Fruit fly (Drosophila melanogaster) whole organism, embryonic: Measurements from ENCODE around the gene Ssu72.

ENCODE experiments used
- Abd-B ChIP-seq: fragments of 200-800 bp; sonication (Bioruptor generic); optimal IDR thresholded peaks from 2 replicates; lab custom pipeline; 2018; ENCODE audit warnings: missing biosample characterization, mild to moderate bottlenecking, missing genetic modification characterization, moderate library complexity
- CG10462 ChIP-seq: fragments of 200-800 bp; sonication (Bioruptor generic); optimal IDR thresholded peaks from 2 replicates; lab custom pipeline; 2016; ENCODE audit warnings: missing biosample characterization, missing genetic modification characterization
- CG10979 ChIP-seq: fragments of 200-800 bp; sonication (Bioruptor generic); optimal IDR thresholded peaks from 2 replicates; lab custom pipeline; 2018; ENCODE audit warnings: missing biosample characterization, mild to moderate bottlenecking, missing genetic modification characterization, moderate library complexity
- CG13287 ChIP-seq: fragments of 200-800 bp; sonication (Bioruptor generic); IDR thresholded peaks from 2 replicates; pipeline ENCODE4 v1.3.6; 2022; ENCODE audit warnings: missing biosample characterization, missing genetic modification characterization; ENCODE audit not compliant: partially characterized antibody
- CG14441 ChIP-seq: fragments of 200-800 bp; sonication (Bioruptor generic); IDR thresholded peaks from 2 replicates; pipeline ENCODE4 v1.3.6; 2022; ENCODE audit warnings: missing biosample characterization, missing genetic modification characterization
- CG14667 ChIP-seq: fragments of 200-800 bp; sonication (Bioruptor generic); IDR thresholded peaks from 2 replicates; pipeline ENCODE4 v1.3.6; 2022; ENCODE audit warnings: missing biosample characterization, missing genetic modification characterization
- CG14710 ChIP-seq: fragments of 200-800 bp; sonication (Bioruptor generic); optimal IDR thresholded peaks from 3 replicates; lab custom pipeline; 2019; ENCODE audit warnings: missing biosample characterization, mild to moderate bottlenecking, missing genetic modification characterization, moderate library complexity
- CG15269 ChIP-seq: fragments of 200-800 bp; sonication (Bioruptor generic); optimal IDR thresholded peaks from 2 replicates; lab custom pipeline; 2018; ENCODE audit warnings: missing biosample characterization, mild to moderate bottlenecking, missing genetic modification characterization, moderate library complexity
- CG16779 ChIP-seq: fragments of 200-800 bp; sonication (Bioruptor generic); IDR thresholded peaks from 2 replicates; pipeline ENCODE4 v1.3.6; 2022; ENCODE audit warnings: missing biosample characterization, missing genetic modification characterization
- CG18476 ChIP-seq: fragments of 200-800 bp; sonication (Bioruptor generic); optimal IDR thresholded peaks from 2 replicates; lab custom pipeline; 2016; ENCODE audit warnings: missing biosample characterization, mild to moderate bottlenecking, missing genetic modification characterization
- CG18764 ChIP-seq: fragments of 200-800 bp; sonication (Bioruptor generic); optimal IDR thresholded peaks from 3 replicates; lab custom pipeline; 2016; ENCODE audit warnings: missing biosample characterization, missing genetic modification characterization
- CG2120 ChIP-seq: fragments of 200-800 bp; sonication (Bioruptor generic); optimal IDR thresholded peaks from 3 replicates; lab custom pipeline; 2016; ENCODE audit warnings: missing biosample characterization, missing genetic modification characterization
- CG2129 ChIP-seq: fragments of 200-800 bp; sonication (Bioruptor generic); IDR thresholded peaks from 2 replicates; pipeline ENCODE4 v1.3.6; 2022; ENCODE audit warnings: missing biosample characterization, missing genetic modification characterization; ENCODE audit not compliant: partially characterized antibody
- CG2678 ChIP-seq: fragments of 200-800 bp; sonication (Bioruptor generic); optimal IDR thresholded peaks from 3 replicates; lab custom pipeline; 2019; ENCODE audit warnings: missing biosample characterization, mild to moderate bottlenecking, missing genetic modification characterization, moderate library complexity
- CG34224 ChIP-seq: fragments of 200-800 bp; sonication (Bioruptor generic); IDR thresholded peaks from 3 replicates; pipeline ENCODE4 v1.3.6; 2022; ENCODE audit warnings: missing biosample characterization, missing genetic modification characterization; ENCODE audit not compliant: partially characterized antibody
- CG4617 ChIP-seq: fragments of 200-800 bp; sonication (Bioruptor generic); optimal IDR thresholded peaks from 3 replicates; lab custom pipeline; 2016; ENCODE audit warnings: missing biosample characterization, missing genetic modification characterization, borderline replicate concordance
- CG5953 ChIP-seq: fragments of 200-800 bp; sonication (Bioruptor generic); IDR thresholded peaks from 2 replicates; pipeline ENCODE4 v1.3.6; 2022; ENCODE audit warnings: missing biosample characterization, missing genetic modification characterization
- CG8290 ChIP-seq, 3 experiments: fragments of 200-800 bp; sonication (Bioruptor generic); optimal IDR thresholded peaks; 2 replicates each; lab custom pipeline; 2016 to 2019; ENCODE audit warnings: missing biosample characterization in 3 of 3, missing genetic modification characterization in 3 of 3, mild to moderate bottlenecking in 2 of 3, moderate library complexity in 1 of 3
- CG8765 ChIP-seq: fragments of 200-800 bp; sonication (Bioruptor generic); IDR thresholded peaks from 2 replicates; pipeline ENCODE4 v1.3.6; 2022; ENCODE audit warnings: missing biosample characterization, missing genetic modification characterization
- CHES-1-like ChIP-seq: fragments of 200-800 bp; sonication (Bioruptor generic); optimal IDR thresholded peaks from 2 replicates; lab custom pipeline; 2016; ENCODE audit warnings: missing biosample characterization, missing genetic modification characterization
- HLH4C ChIP-seq: fragments of 200-800 bp; sonication (Bioruptor generic); IDR thresholded peaks from 3 replicates; pipeline ENCODE4 v1.3.6; 2022; ENCODE audit warnings: missing biosample characterization, missing genetic modification characterization; ENCODE audit not compliant: partially characterized antibody
- HmgZ ChIP-seq: fragments of 200-800 bp; sonication (Bioruptor generic); optimal IDR thresholded peaks from 2 replicates; lab custom pipeline; 2018; ENCODE audit warnings: missing biosample characterization, mild to moderate bottlenecking, missing genetic modification characterization
- MESR4 ChIP-seq: fragments of 200-800 bp; sonication (Bioruptor generic); optimal IDR thresholded peaks from 2 replicates; lab custom pipeline; 2018; ENCODE audit warnings: missing biosample characterization, mild to moderate bottlenecking, missing genetic modification characterization, moderate library complexity
- Mad ChIP-seq: fragments of 200-800 bp; sonication (Bioruptor generic); optimal IDR thresholded peaks from 2 replicates; lab custom pipeline; 2016; ENCODE audit warnings: missing biosample characterization, missing genetic modification characterization
- Max ChIP-seq: fragments of 200-800 bp; sonication (Bioruptor generic); optimal IDR thresholded peaks from 2 replicates; lab custom pipeline; 2016; ENCODE audit warnings: missing biosample characterization, mild to moderate bottlenecking, missing genetic modification characterization
- Myb ChIP-seq: fragments of 200-800 bp; sonication (Bioruptor generic); optimal IDR thresholded peaks from 2 replicates; lab custom pipeline; 2016; ENCODE audit warnings: missing biosample characterization, missing genetic modification characterization
- Nf-YB ChIP-seq: fragments of 200-800 bp; sonication (Bioruptor generic); optimal IDR thresholded peaks from 3 replicates; lab custom pipeline; 2019; ENCODE audit warnings: missing biosample characterization, mild to moderate bottlenecking, missing genetic modification characterization, moderate library complexity
- Sin3A ChIP-seq: fragments of >200 bp; optimal IDR thresholded peaks from 2 replicates; lab custom pipeline; 2018
- Sry-δ ChIP-seq: fragments of 200-800 bp; sonication (Bioruptor generic); optimal IDR thresholded peaks from 2 replicates; lab custom pipeline; 2016; ENCODE audit warnings: missing biosample characterization, missing genetic modification characterization
- ase ChIP-seq: fragments of 200-800 bp; sonication (Bioruptor generic); IDR thresholded peaks from 3 replicates; pipeline ENCODE4 v1.3.6; 2022; ENCODE audit warnings: missing biosample characterization, missing genetic modification characterization
- ci ChIP-seq: fragments of 200-800 bp; sonication (Bioruptor generic); IDR thresholded peaks from 3 replicates; pipeline ENCODE4 v1.3.6; 2022; ENCODE audit warnings: missing biosample characterization, missing genetic modification characterization
- corto ChIP-seq: fragments of 200-800 bp; sonication (Bioruptor generic); optimal IDR thresholded peaks from 2 replicates; lab custom pipeline; 2016; ENCODE audit warnings: missing biosample characterization, mild to moderate bottlenecking, missing genetic modification characterization, moderate library complexity
- dmrt11E ChIP-seq: fragments of 200-800 bp; sonication (Bioruptor generic); optimal IDR thresholded peaks from 3 replicates; lab custom pipeline; 2018; ENCODE audit warnings: missing biosample characterization, mild to moderate bottlenecking, missing genetic modification characterization, moderate library complexity
- ewg ChIP-seq: fragments of 200-800 bp; sonication (Bioruptor generic); optimal IDR thresholded peaks from 3 replicates; lab custom pipeline; 2017; ENCODE audit warnings: mild to moderate bottlenecking, missing biosample characterization, missing genetic modification reagents, missing genetic modification characterization
- fu2 ChIP-seq: fragments of 200-800 bp; sonication (Bioruptor generic); optimal IDR thresholded peaks from 2 replicates; lab custom pipeline; 2016; ENCODE audit warnings: missing biosample characterization, missing genetic modification characterization
- gro ChIP-seq: fragments of 200-800 bp; sonication (Bioruptor generic); optimal IDR thresholded peaks from 2 replicates; lab custom pipeline; 2016; ENCODE audit warnings: missing biosample characterization, missing genetic modification characterization
- hbn ChIP-seq: fragments of 200-800 bp; sonication (Bioruptor generic); IDR thresholded peaks from 2 replicates; pipeline ENCODE4 v1.3.6; 2022; ENCODE audit warnings: missing biosample characterization, missing genetic modification characterization; ENCODE audit not compliant: partially characterized antibody
- her ChIP-seq: fragments of 200-800 bp; sonication (Bioruptor generic); optimal IDR thresholded peaks from 2 replicates; lab custom pipeline; 2016; ENCODE audit warnings: missing biosample characterization, missing genetic modification characterization
- insv ChIP-seq, 2 experiments: fragments of 200-800 bp; sonication (Bioruptor generic); optimal IDR thresholded peaks; 3 replicates each; lab custom pipeline; 2016 to 2018; ENCODE audit warnings: missing biosample characterization in 2 of 2, missing genetic modification characterization in 2 of 2
- knrl ChIP-seq: fragments of 200-800 bp; sonication (Bioruptor generic); IDR thresholded peaks from 3 replicates; pipeline ENCODE4 v1.3.6; 2022; ENCODE audit warnings: missing biosample characterization, missing genetic modification characterization; ENCODE audit not compliant: partially characterized antibody
- pho ChIP-seq: fragments of 200-800 bp; sonication (Bioruptor generic); optimal IDR thresholded peaks from 2 replicates; lab custom pipeline; 2016; ENCODE audit warnings: missing biosample characterization, missing genetic modification characterization
- pzg ChIP-seq: fragments of 200-800 bp; sonication (Bioruptor generic); optimal IDR thresholded peaks from 3 replicates; lab custom pipeline; 2018; ENCODE audit warnings: missing biosample characterization, mild to moderate bottlenecking, missing genetic modification characterization, moderate library complexity
- ro ChIP-seq: fragments of 200-800 bp; sonication (Bioruptor generic); IDR thresholded peaks from 2 replicates; pipeline ENCODE4 v1.3.6; 2022; ENCODE audit warnings: missing biosample characterization, missing genetic modification characterization
- row ChIP-seq: fragments of 200-800 bp; sonication (Bioruptor generic); IDR thresholded peaks from 3 replicates; pipeline ENCODE4 v1.3.6; 2022; ENCODE audit warnings: missing biosample characterization, missing genetic modification characterization
- scrt ChIP-seq: fragments of 200-800 bp; sonication (Bioruptor generic); optimal IDR thresholded peaks from 2 replicates; lab custom pipeline; 2018; ENCODE audit warnings: missing biosample characterization, mild to moderate bottlenecking, missing genetic modification characterization, moderate library complexity
- slbo ChIP-seq: fragments of 200-800 bp; sonication (Bioruptor generic); IDR thresholded peaks from 2 replicates; pipeline ENCODE4 v1.3.6; 2022; ENCODE audit warnings: missing biosample characterization, missing genetic modification characterization
- slou ChIP-seq: fragments of 200-800 bp; sonication (Bioruptor generic); optimal IDR thresholded peaks from 3 replicates; lab custom pipeline; 2016; ENCODE audit warnings: missing biosample characterization, missing genetic modification characterization
- trem ChIP-seq: fragments of 200-800 bp; optimal IDR thresholded peaks from 3 replicates; lab custom pipeline; 2019; ENCODE audit warnings: missing biosample characterization, mild to moderate bottlenecking, missing genetic modification characterization, moderate library complexity
- zf30C ChIP-seq: fragments of 200-800 bp; sonication (Bioruptor generic); optimal IDR thresholded peaks from 3 replicates; lab custom pipeline; 2018; ENCODE audit warnings: missing biosample characterization, mild to moderate bottlenecking, missing genetic modification characterization
- zfh2 ChIP-seq: fragments of 200-800 bp; sonication (Bioruptor generic); optimal IDR thresholded peaks from 2 replicates; lab custom pipeline; 2016; ENCODE audit warnings: missing biosample characterization, missing genetic modification characterization

Ssu72 gene

dm6 chrX:19704083-19704482 is 39.7 kb downstream of the Ssu72 start, which contains the start of the genes CG14230 and CG14232 (continued):
- TF ChIP-seq her (GFP tag; lab: Kevin White, UChicago) = no peak
- no peak for TF ChIP-seq slou
- peak; percentile 17 for TF ChIP-seq HmgZ
- TF ChIP-seq CG4617 = peak; percentile 71
- no peak for TF ChIP-seq Nf-YB (GFP tag; lab: Kevin White, UChicago)
- peak; percentile 62 for TF ChIP-seq CHES-1-like (GFP tag; lab: Kevin White, UChicago)
- TF ChIP-seq CG10462 (GFP tag; lab: Kevin White, UChicago) = no peak
- no peak for TF ChIP-seq dmrt11E (tag; lab: Kevin White, UChicago)
- no peak for TF ChIP-seq ro (GFP tag; lab: Robert Waterston, UW)
- no peak for TF ChIP-seq CG18476 (GFP tag; lab: Kevin White, UChicago)
- TF ChIP-seq zfh2 (GFP tag; lab: Kevin White, UChicago) = peak; percentile 6
- peak; percentile 69 for TF ChIP-seq CG13287
- TF ChIP-seq insv (GFP tag; optimal IDR thresholded peaks at IDR 0.05; lab: Kevin White, UChicago) = no peak
- TF ChIP-seq pzg (GFP tag; lab: Kevin White, UChicago) = peak; percentile 70
- no peak for TF ChIP-seq CG15269 (tag; lab: Kevin White, UChicago)
- TF ChIP-seq knrl (GFP tag; lab: Robert Waterston, UW) = 0 out of 3 replicates have a peak, but pooled peaks have one; percentile 39
- TF ChIP-seq scrt (GFP tag; lab: Kevin White, UChicago) = no peak
- TF ChIP-seq MESR4 = peak; percentile 73
- peak; percentile 62 for TF ChIP-seq CG14710 (tag; lab: Kevin White, UChicago)
- TF ChIP-seq CG10979 (tag; lab: Kevin White, UChicago) = peak; percentile 9
- peak; percentile 42 for TF ChIP-seq CG2120 (GFP tag; lab: Kevin White, UChicago)
- TF ChIP-seq Mad (GFP tag; lab: Kevin White, UChicago) = no peak
- 0 out of 2 replicates have a peak, but pooled peaks have one; percentile 17 for TF ChIP-seq CG8765
- TF ChIP-seq CG2129 = no peak
- TF ChIP-seq zf30C = no peak
- TF ChIP-seq CG14441 (GFP tag; lab: Robert Waterston, UW) = no peak
- no peak for TF ChIP-seq fu2 (GFP tag; lab: Kevin White, UChicago)
- no peak for TF ChIP-seq ci (GFP tag; lab: Robert Waterston, UW)
- peak; percentile 22 for TF ChIP-seq Myb (GFP tag; lab: Kevin White, UChicago)
- peak; percentile 8 for TF ChIP-seq gro (GFP tag; lab: Kevin White, UChicago)
- TF ChIP-seq CG2678 = no peak
- peak; percentile 47 for TF ChIP-seq trem (tag; lab: Kevin White, UChicago)
- no peak for TF ChIP-seq CG16779
- peak; percentile 56; the same call in 2 of the 3 replicates for TF ChIP-seq CG34224 (GFP tag; lab: Robert Waterston, UW)
- peak; percentile 37 for TF ChIP-seq Max (GFP tag; lab: Kevin White, UChicago)
- peak; percentile 84 for TF ChIP-seq Sin3A
- peak; percentile 30; the same call in 1 of the 2 replicates for TF ChIP-seq hbn
- TF ChIP-seq row = 0 out of 3 replicates have a peak, but pooled peaks have one; percentile 21
- TF ChIP-seq slbo = no peak
- no peak for TF ChIP-seq CG5953 (GFP tag; lab: Robert Waterston, UW)
- TF ChIP-seq Sry-δ (GFP tag; lab: Kevin White, UChicago) = peak; percentile 14
- no peak for TF ChIP-seq ase
- TF ChIP-seq pho (GFP tag; lab: Kevin White, UChicago) = no peak
- no peak for TF ChIP-seq corto
- TF ChIP-seq HLH4C (GFP tag; lab: Robert Waterston, UW) = no peak
- peak; percentile 61 for TF ChIP-seq Abd-B (GFP tag; lab: Kevin White, UChicago)
- no peak for TF ChIP-seq CG14667 (GFP tag; lab: Robert Waterston, UW)
- TF ChIP-seq ewg (GFP tag; lab: Kevin White, UChicago) = peak; percentile 26
- TF ChIP-seq CG18764 (GFP tag; lab: Kevin White, UChicago) = peak; percentile 21
- TF ChIP-seq CG8290 (GFP tag; optimal IDR thresholded peaks at IDR 0.05; lab: Kevin White, UChicago) = peak; percentile 1
- TF ChIP-seq CG8290 (tag; optimal IDR thresholded peaks at IDR 0.05; lab: Kevin White, UChicago) = no peak
